Fruit fly (Drosophila melanogaster) Kc167 (cell line): ENCODE results near the gene CG7888.

Source experiments
- Sin3A ChIP-seq: fragments of >200 bp; optimal IDR thresholded peaks from 2 replicates; lab custom pipeline; 2018; ENCODE audit warnings: missing external identifiers
- h ChIP-seq: fragments of >200 bp; optimal IDR thresholded peaks from 3 replicates; lab custom pipeline; 2018; ENCODE audit warnings: missing external identifiers
- insv ChIP-seq: fragments of >200 bp; optimal IDR thresholded peaks from 3 replicates; lab custom pipeline; 2018; ENCODE audit warnings: missing external identifiers
- psq ChIP-seq: fragments of >200 bp; optimal IDR thresholded peaks from 2 replicates; lab custom pipeline; 2017; ENCODE audit warnings: missing external identifiers

dm6 chr3L:11027279-11027678 lies 26.6 kb upstream of the CG7888 start, which contains the start of gene CG32081:
- TF ChIP-seq Sin3A (lab: Kevin White, UChicago) (no peak), h (lab: Kevin White, UChicago) (no peak), psq (lab: Kevin White, UChicago) (no peak), insv (no peak)
